Worm (Caenorhabditis elegans): ENCODE measurements around the gene pie-1.

DNA sequence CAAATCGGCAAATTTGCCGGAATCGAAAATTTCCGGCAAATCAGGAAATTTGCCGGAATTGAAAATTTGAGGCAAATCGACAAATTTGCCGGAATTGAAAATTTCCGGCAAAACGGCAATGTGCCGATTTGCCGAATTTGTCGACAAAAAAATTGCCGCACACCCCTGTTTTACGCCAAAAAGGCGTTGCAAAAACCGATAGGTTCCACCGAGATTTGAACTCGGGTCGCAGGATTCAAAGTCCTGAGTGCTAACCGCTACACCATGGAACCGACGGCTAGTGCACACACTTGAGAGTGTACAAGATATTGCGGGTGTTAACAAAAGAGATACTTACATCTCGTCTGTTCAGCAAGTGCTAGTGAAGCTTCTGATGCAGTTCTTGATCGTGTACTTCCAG, 27.0 kb upstream of the pie-1 start:
- TF ChIP-seq B0310.2 (tag; optimal IDR thresholded peaks at IDR 0.05) (peak; percentile 22), ama-1 (optimal IDR thresholded peaks at IDR 0.05) (no peak), hmbx-1 (tag; optimal IDR thresholded peaks at IDR 0.05) (peak; percentile 15), ceh-36 (tag; optimal IDR thresholded peaks at IDR 0.05) (peak; percentile 54), tbx-37 (GFP tag; conservative IDR thresholded peaks at IDR 0.05) (peak; percentile 48; the same call in 1 of the 2 replicates), flt-1 (GFP tag; IDR thresholded peaks at IDR 0.05) (peak; percentile 75), tbx-11 (GFP tag; IDR thresholded peaks at IDR 0.05) (peak; percentile 56; the same call in 1 of the 2 replicates), pes-1 (GFP tag; IDR thresholded peaks at IDR 0.05) (peak; percentile 81), tra-4 (tag; optimal IDR thresholded peaks at IDR 0.05) (no peak), ceh-13 (GFP tag; optimal IDR thresholded peaks at IDR 0.05) (peak; percentile 31), scrt-1 (GFP tag; IDR thresholded peaks at IDR 0.05) (peak; percentile 77), sea-1 (GFP tag; conservative IDR thresholded peaks at IDR 0.05) (no peak), F13C5.2 (tag; optimal IDR thresholded peaks at IDR 0.05) (peak; percentile 40)

Data from whole organism, early embryonic.